Fruit fly (Drosophila melanogaster) whole organism, embryonic: ENCODE measurements around the gene Pxd.

Source experiments
- Atf-2 ChIP-seq: fragments of 200-800 bp; sonication (Bioruptor generic); optimal IDR thresholded peaks from 2 replicates; lab custom pipeline; 2016; ENCODE audit warnings: missing biosample characterization, missing genetic modification characterization
- Bgb ChIP-seq: fragments of 200-800 bp; sonication (Bioruptor generic); IDR thresholded peaks from 2 replicates; pipeline ENCODE4 v1.3.6; 2022; ENCODE audit warnings: missing biosample characterization, missing genetic modification characterization; ENCODE audit not compliant: partially characterized antibody
- BtbVII ChIP-seq: fragments of 200-800 bp; sonication (Bioruptor generic); optimal IDR thresholded peaks from 3 replicates; lab custom pipeline; 2017; ENCODE audit warnings: missing biosample characterization, mild to moderate bottlenecking, missing genetic modification characterization
- CG1024 ChIP-seq: fragments of 200-800 bp; sonication (Bioruptor generic); IDR thresholded peaks from 2 replicates; pipeline ENCODE4 v1.3.6; 2022; ENCODE audit warnings: missing biosample characterization, missing genetic modification characterization
- CG11093 ChIP-seq: fragments of 200-800 bp; sonication (Bioruptor generic); IDR thresholded peaks from 3 replicates; pipeline ENCODE4 v1.3.6; 2022; ENCODE audit warnings: missing biosample characterization, missing genetic modification characterization
- CG11398 ChIP-seq: fragments of 200-800 bp; sonication (Bioruptor generic); optimal IDR thresholded peaks from 2 replicates; lab custom pipeline; 2016; ENCODE audit warnings: missing biosample characterization, missing genetic modification characterization
- CG11723 ChIP-seq: fragments of 200-800 bp; sonication (Bioruptor generic); optimal IDR thresholded peaks from 2 replicates; lab custom pipeline; 2017; ENCODE audit warnings: missing biosample characterization, mild to moderate bottlenecking, missing genetic modification characterization
- CG12071 ChIP-seq: fragments of 200-800 bp; sonication (Bioruptor generic); optimal IDR thresholded peaks from 3 replicates; lab custom pipeline; 2018; ENCODE audit warnings: missing biosample characterization, mild to moderate bottlenecking, missing genetic modification characterization
- CG12155 ChIP-seq: fragments of 200-800 bp; sonication (Bioruptor generic); optimal IDR thresholded peaks from 3 replicates; lab custom pipeline; 2016; ENCODE audit warnings: missing biosample characterization, missing genetic modification characterization
- CG13287 ChIP-seq: fragments of 200-800 bp; sonication (Bioruptor generic); IDR thresholded peaks from 2 replicates; pipeline ENCODE4 v1.3.6; 2022; ENCODE audit warnings: missing biosample characterization, missing genetic modification characterization; ENCODE audit not compliant: partially characterized antibody
- CG13775 ChIP-seq: fragments of 200-800 bp; sonication (Bioruptor generic); optimal IDR thresholded peaks from 3 replicates; lab custom pipeline; 2017; ENCODE audit warnings: missing biosample characterization, mild to moderate bottlenecking, missing genetic modification characterization
- CG14710 ChIP-seq: fragments of 200-800 bp; sonication (Bioruptor generic); optimal IDR thresholded peaks from 3 replicates; lab custom pipeline; 2019; ENCODE audit warnings: missing biosample characterization, mild to moderate bottlenecking, missing genetic modification characterization, moderate library complexity
- CG1529 ChIP-seq: fragments of 200-800 bp; sonication (Bioruptor generic); optimal IDR thresholded peaks from 3 replicates; lab custom pipeline; 2018; ENCODE audit warnings: missing biosample characterization, missing genetic modification characterization
- CG15514 ChIP-seq: fragments of 200-800 bp; sonication (Bioruptor generic); optimal IDR thresholded peaks from 3 replicates; lab custom pipeline; 2017; ENCODE audit warnings: missing biosample characterization, missing genetic modification characterization, mild to moderate bottlenecking, moderate library complexity, missing genetic modification reagents
- CG1647 ChIP-seq: fragments of 200-800 bp; sonication (Bioruptor generic); optimal IDR thresholded peaks from 3 replicates; lab custom pipeline; 2016; ENCODE audit warnings: missing biosample characterization, missing genetic modification characterization
- CG16779 ChIP-seq: fragments of 200-800 bp; sonication (Bioruptor generic); IDR thresholded peaks from 2 replicates; pipeline ENCODE4 v1.3.6; 2022; ENCODE audit warnings: missing biosample characterization, missing genetic modification characterization
- CG17802 ChIP-seq: fragments of 200-800 bp; sonication (Bioruptor generic); optimal IDR thresholded peaks from 2 replicates; lab custom pipeline; 2018; ENCODE audit warnings: missing biosample characterization, mild to moderate bottlenecking, missing genetic modification characterization, moderate library complexity
- CG2875 ChIP-seq: fragments of 200-800 bp; sonication (Bioruptor generic); optimal IDR thresholded peaks from 2 replicates; lab custom pipeline; 2017; ENCODE audit warnings: missing biosample characterization, mild to moderate bottlenecking, missing genetic modification characterization, missing genetic modification reagents
- CG31441 ChIP-seq: fragments of 200-800 bp; sonication (Bioruptor generic); IDR thresholded peaks from 2 replicates; pipeline ENCODE4 v1.3.6; 2022; ENCODE audit warnings: missing biosample characterization, missing genetic modification characterization
- CG43689 ChIP-seq: fragments of 200-800 bp; sonication (Bioruptor generic); IDR thresholded peaks from 2 replicates; pipeline ENCODE4 v1.3.6; 2022; ENCODE audit warnings: missing biosample characterization, missing genetic modification characterization
- CG4707 ChIP-seq: fragments of 200-800 bp; sonication (Bioruptor generic); optimal IDR thresholded peaks from 2 replicates; lab custom pipeline; 2018; ENCODE audit warnings: missing biosample characterization, mild to moderate bottlenecking, missing genetic modification characterization, moderate library complexity
- CG5245 ChIP-seq: fragments of 200-800 bp; sonication (Bioruptor generic); optimal IDR thresholded peaks from 3 replicates; lab custom pipeline; 2016; ENCODE audit warnings: missing biosample characterization, missing genetic modification characterization
- CG7271 ChIP-seq: fragments of 200-800 bp; sonication (Bioruptor generic); optimal IDR thresholded peaks from 2 replicates; lab custom pipeline; 2018; ENCODE audit warnings: missing biosample characterization, mild to moderate bottlenecking, missing genetic modification characterization, moderate library complexity
- CoRest ChIP-seq: fragments of 200-800 bp; sonication (Bioruptor generic); optimal IDR thresholded peaks from 3 replicates; lab custom pipeline; 2018; ENCODE audit warnings: missing biosample characterization, mild to moderate bottlenecking, missing genetic modification characterization, moderate library complexity
- E2f1 ChIP-seq: fragments of 200-800 bp; sonication (Bioruptor generic); IDR thresholded peaks from 2 replicates; pipeline ENCODE4 v1.3.6; 2022; ENCODE audit warnings: missing biosample characterization, missing genetic modification characterization
- Ets97D ChIP-seq: fragments of 200-800 bp; sonication (Bioruptor generic); optimal IDR thresholded peaks from 3 replicates; lab custom pipeline; 2016; ENCODE audit warnings: missing biosample characterization, missing genetic modification characterization
- Hmr ChIP-seq: fragments of 200-800 bp; sonication (Bioruptor generic); optimal IDR thresholded peaks from 3 replicates; lab custom pipeline; 2017; ENCODE audit warnings: mild to moderate bottlenecking, missing biosample characterization, missing genetic modification reagents, missing genetic modification characterization
- Hsf ChIP-seq: fragments of 200-800 bp; sonication (Bioruptor generic); optimal IDR thresholded peaks from 3 replicates; lab custom pipeline; 2016; ENCODE audit warnings: missing biosample characterization, missing genetic modification characterization
- Mad ChIP-seq: fragments of 200-800 bp; sonication (Bioruptor generic); optimal IDR thresholded peaks from 2 replicates; lab custom pipeline; 2016; ENCODE audit warnings: missing biosample characterization, missing genetic modification characterization
- Myb ChIP-seq: fragments of 200-800 bp; sonication (Bioruptor generic); optimal IDR thresholded peaks from 2 replicates; lab custom pipeline; 2016; ENCODE audit warnings: missing biosample characterization, missing genetic modification characterization
- Neu2 ChIP-seq: fragments of 200-800 bp; sonication (Bioruptor generic); optimal IDR thresholded peaks from 3 replicates; lab custom pipeline; 2016; ENCODE audit warnings: missing biosample characterization, missing genetic modification characterization, borderline replicate concordance
- Rx ChIP-seq: fragments of 200-800 bp; sonication (Bioruptor generic); IDR thresholded peaks from 2 replicates; pipeline ENCODE4 v1.3.6; 2022; ENCODE audit warnings: missing biosample characterization, missing genetic modification characterization
- Side ChIP-seq: fragments of 200-800 bp; sonication (Bioruptor generic); optimal IDR thresholded peaks from 2 replicates; lab custom pipeline; 2016; ENCODE audit warnings: missing biosample characterization, missing genetic modification characterization
- Stat92E ChIP-seq, 3 experiments: fragments of >200 bp in 2 of 3; fragments of 200-800 bp in 1 of 3; sonication (Bioruptor generic) in 1 of 3; optimal IDR thresholded peaks; 2 replicates each; lab custom pipeline; 2017 to 2019; ENCODE audit warnings: missing biosample characterization in 3 of 3, missing genetic modification characterization in 3 of 3, mild to moderate bottlenecking in 1 of 3, moderate library complexity in 1 of 3
- TFAM ChIP-seq: fragments of 200-800 bp; sonication (Bioruptor generic); optimal IDR thresholded peaks from 2 replicates; lab custom pipeline; 2017; ENCODE audit warnings: missing biosample characterization, missing genetic modification characterization, inconsistent platforms
- cad ChIP-seq: fragments of >200 bp; optimal IDR thresholded peaks from 2 replicates; lab custom pipeline; 2017; ENCODE audit warnings: missing biosample characterization, missing genetic modification characterization
- dm ChIP-seq: fragments of 200-800 bp; sonication (Bioruptor generic); optimal IDR thresholded peaks from 3 replicates; lab custom pipeline; 2016; ENCODE audit warnings: missing biosample characterization, missing genetic modification characterization
- emc ChIP-seq: fragments of 200-800 bp; sonication (Bioruptor generic); optimal IDR thresholded peaks from 2 replicates; lab custom pipeline; 2016; ENCODE audit warnings: missing biosample characterization, missing genetic modification characterization
- ewg ChIP-seq: fragments of 200-800 bp; sonication (Bioruptor generic); optimal IDR thresholded peaks from 3 replicates; lab custom pipeline; 2017; ENCODE audit warnings: mild to moderate bottlenecking, missing biosample characterization, missing genetic modification reagents, missing genetic modification characterization
- fd3F ChIP-seq: fragments of 200-800 bp; sonication (Bioruptor generic); optimal IDR thresholded peaks from 2 replicates; lab custom pipeline; 2018; ENCODE audit warnings: missing biosample characterization, mild to moderate bottlenecking, missing genetic modification characterization, moderate library complexity
- gsb ChIP-seq: fragments of 200-800 bp; sonication (Bioruptor generic); IDR thresholded peaks from 2 replicates; pipeline ENCODE4 v1.3.6; 2022; ENCODE audit warnings: missing biosample characterization, missing genetic modification characterization
- lbe ChIP-seq: fragments of 200-800 bp; sonication (Bioruptor generic); optimal IDR thresholded peaks from 2 replicates; lab custom pipeline; 2016; ENCODE audit warnings: missing biosample characterization, mild to moderate bottlenecking, missing genetic modification characterization
- nerfin-1 ChIP-seq: fragments of 200-800 bp; sonication (Bioruptor generic); optimal IDR thresholded peaks from 3 replicates; lab custom pipeline; 2019; ENCODE audit warnings: missing biosample characterization, mild to moderate bottlenecking, missing genetic modification characterization, moderate library complexity
- odd ChIP-seq: fragments of 200-800 bp; sonication (Bioruptor generic); optimal IDR thresholded peaks from 2 replicates; lab custom pipeline; 2017; ENCODE audit warnings: missing biosample characterization, mild to moderate bottlenecking, missing genetic modification characterization
- salm ChIP-seq: fragments of 200-800 bp; sonication (Bioruptor generic); optimal IDR thresholded peaks from 2 replicates; lab custom pipeline; 2018; ENCODE audit warnings: missing biosample characterization, mild to moderate bottlenecking, missing genetic modification characterization
- so ChIP-seq: fragments of 200-800 bp; sonication (Bioruptor generic); IDR thresholded peaks from 3 replicates; pipeline ENCODE4 v1.3.6; 2022; ENCODE audit warnings: missing biosample characterization, missing genetic modification characterization
- tio ChIP-seq: fragments of 200-800 bp; sonication (Bioruptor generic); optimal IDR thresholded peaks from 2 replicates; lab custom pipeline; 2017; ENCODE audit warnings: missing biosample characterization, missing genetic modification characterization, inconsistent platforms
- tll ChIP-seq, 2 experiments: fragments of 200-800 bp in 1 of 2; fragments of >200 bp in 1 of 2; sonication (Bioruptor generic) in 1 of 2; optimal IDR thresholded peaks; 2 replicates each; lab custom pipeline; 2017 to 2019; ENCODE audit warnings: missing biosample characterization in 2 of 2, missing genetic modification characterization in 2 of 2, mild to moderate bottlenecking in 1 of 2, moderate library complexity in 1 of 2

The Pxd gene

dm6 chr3R:17065018-17065784, 50.8 kb downstream of the Pxd start (continued):
- TF ChIP-seq CG13287 (GFP tag; lab: Robert Waterston, UW), result 0 out of 2 replicates have a peak, but pooled peaks have one; percentile 34
- TF ChIP-seq Side (GFP tag; lab: Kevin White, UChicago), result peak; percentile 90
- peak; percentile 93 for TF ChIP-seq salm (tag; lab: Kevin White, UChicago)
- peak; percentile 78 for TF ChIP-seq CG15514 (GFP tag; lab: Kevin White, UChicago)
- TF ChIP-seq CG12155 (GFP tag; lab: Kevin White, UChicago), result peak; percentile 91
- TF ChIP-seq CG5245 (GFP tag; lab: Kevin White, UChicago), result peak; percentile 86
- peak; percentile 81 for TF ChIP-seq Mad (GFP tag; lab: Kevin White, UChicago)
- TF ChIP-seq Neu2 (GFP tag; lab: Kevin White, UChicago), result peak; percentile 56
- peak; percentile 95 for TF ChIP-seq Hsf (GFP tag; lab: Kevin White, UChicago)
- peak; percentile 81 for TF ChIP-seq CG17802
- TF ChIP-seq odd (GFP tag; lab: Kevin White, UChicago), result peak; percentile 87
- peak; percentile 82 for TF ChIP-seq Rx (GFP tag; lab: Robert Waterston, UW)
- TF ChIP-seq CG7271 (tag; lab: Kevin White, UChicago), result peak; percentile 48
- peak; percentile 90 for TF ChIP-seq so
- no peak; the same call in none of the 2 replicates for TF ChIP-seq CG1024
- peak; percentile 91 for TF ChIP-seq BtbVII (GFP tag; lab: Kevin White, UChicago)
- TF ChIP-seq Stat92E (GFP tag; optimal IDR thresholded peaks at IDR 0.05; lab: Kevin White, UChicago), result peak in 1 of 3 experiments; percentile 78
- peak; percentile 89 for TF ChIP-seq nerfin-1 (tag; lab: Kevin White, UChicago)
- TF ChIP-seq tll (GFP tag; optimal IDR thresholded peaks at IDR 0.05; lab: Kevin White, UChicago), result no peak
- TF ChIP-seq CG11723 (GFP tag; lab: Kevin White, UChicago), result peak; percentile 88
- peak; percentile 84 for TF ChIP-seq CG11398 (GFP tag; lab: Kevin White, UChicago)
- TF ChIP-seq CG12071 (GFP tag; lab: Kevin White, UChicago), result peak; percentile 89
- TF ChIP-seq Bgb (GFP tag; lab: Robert Waterston, UW), result peak; percentile 56; the same call in 1 of the 2 replicates
- TF ChIP-seq Ets97D (GFP tag; lab: Kevin White, UChicago), result peak; percentile 68
- peak; percentile 30; the same call in 1 of the 2 replicates for TF ChIP-seq CG16779 (GFP tag; lab: Robert Waterston, UW)
- TF ChIP-seq fd3F (GFP tag; lab: Kevin White, UChicago), result peak; percentile 86
- TF ChIP-seq tio (GFP tag; lab: Kevin White, UChicago), result peak; percentile 88
- peak; percentile 93 for TF ChIP-seq Hmr
- TF ChIP-seq gsb (GFP tag; lab: Robert Waterston, UW), result peak; percentile 73
- TF ChIP-seq CG4707 (GFP tag; lab: Kevin White, UChicago), result peak; percentile 72
- TF ChIP-seq CG13775 (GFP tag; lab: Kevin White, UChicago), result peak; percentile 90
- peak; percentile 96 for TF ChIP-seq CoRest (tag; lab: Kevin White, UChicago)
- peak; percentile 90 for TF ChIP-seq CG1647
- TF ChIP-seq ewg, result peak; percentile 85
- no peak for TF ChIP-seq cad
- peak; percentile 85 for TF ChIP-seq CG2875
- TF ChIP-seq CG1529 (GFP tag; lab: Kevin White, UChicago), result peak; percentile 87
- TF ChIP-seq CG43689 (GFP tag; lab: Robert Waterston, UW), result peak; percentile 44; the same call in 1 of the 2 replicates
- TF ChIP-seq E2f1 (GFP tag; lab: Robert Waterston, UW), result peak; percentile 87
- TF ChIP-seq CG31441 (GFP tag; lab: Robert Waterston, UW), result peak; percentile 95
- TF ChIP-seq Myb, result peak; percentile 76
- TF ChIP-seq Atf-2, result peak; percentile 86
- TF ChIP-seq CG11093 (GFP tag; lab: Robert Waterston, UW), result peak; percentile 80
- TF ChIP-seq CG14710, result peak; percentile 91
- peak; percentile 71 for TF ChIP-seq emc (GFP tag; lab: Kevin White, UChicago)
- peak; percentile 78 for TF ChIP-seq dm (GFP tag; lab: Kevin White, UChicago)
- peak; percentile 96 for TF ChIP-seq lbe (GFP tag; lab: Kevin White, UChicago)
- peak; percentile 52 for TF ChIP-seq TFAM (GFP tag; lab: Kevin White, UChicago)
